Worm (Caenorhabditis elegans) whole organism, L4 larva: ENCODE data around the gene pgp-1.

Source experiments
- F10B5.3 ChIP-seq: sonication (generic microtip); optimal IDR thresholded peaks from 2 replicates; lab custom pipeline; 2016; ENCODE audit warnings: mild to moderate bottlenecking, missing genetic modification characterization, missing compliant biosample characterization
- F26F4.8 ChIP-seq: fragments of 200-800 bp; sonication (Bioruptor generic); conservative IDR thresholded peaks from 2 replicates; pipeline ENCODE4 v1.3.6; 2022; ENCODE audit warnings: missing genetic modification characterization, missing compliant biosample characterization
- F37D6.2 ChIP-seq: sonication (generic microtip); optimal IDR thresholded peaks from 2 replicates; lab custom pipeline; 2016; ENCODE audit warnings: mild to moderate bottlenecking, missing genetic modification characterization, missing compliant biosample characterization
- F44E2.7 ChIP-seq: fragments of 200-800 bp; sonication (Bioruptor generic); IDR thresholded peaks from 2 replicates; pipeline ENCODE4 v2.1.2; 2022; ENCODE audit warnings: missing genetic modification characterization, missing compliant biosample characterization
- F49E8.2 ChIP-seq: sonication (generic microtip); optimal IDR thresholded peaks from 2 replicates; lab custom pipeline; 2016; ENCODE audit warnings: missing compliant biosample characterization, mild to moderate bottlenecking, missing genetic modification characterization, borderline replicate concordance
- R02D3.7 ChIP-seq: fragments of 150-350 bp; sonication (generic microtip); optimal IDR thresholded peaks from 3 replicates; lab custom pipeline; 2014; ENCODE audit warnings: missing biosample characterization, missing genetic modification characterization
- T26A8.4 ChIP-seq: fragments of 200-800 bp; sonication (Bioruptor generic); IDR thresholded peaks from 2 replicates; pipeline ENCODE4 v1.3.6; 2022; ENCODE audit warnings: missing genetic modification characterization, missing compliant biosample characterization
- Y105C5A.15 ChIP-seq: fragments of 200-800 bp; sonication (Bioruptor generic); IDR thresholded peaks from 2 replicates; pipeline ENCODE4 v1.3.6; 2022; ENCODE audit warnings: missing genetic modification characterization, missing compliant biosample characterization
- Y5F2A.4 ChIP-seq: fragments of 200-800 bp; sonication (Bioruptor generic); optimal IDR thresholded peaks from 2 replicates; lab custom pipeline; 2018; ENCODE audit warnings: mild to moderate bottlenecking, missing genetic modification characterization, missing compliant biosample characterization
- Y75B8A.6 ChIP-seq: fragments of 200-800 bp; sonication (Bioruptor generic); IDR thresholded peaks from 2 replicates; pipeline ENCODE4 v1.3.6; 2022; ENCODE audit warnings: missing genetic modification reagents, missing genetic modification characterization, missing compliant biosample characterization
- aly-2 ChIP-seq: sonication (generic microtip); optimal IDR thresholded peaks from 2 replicates; lab custom pipeline; 2018; ENCODE audit warnings: missing biosample characterization, missing genetic modification characterization
- ama-1 ChIP-seq: fragments of 150-350 bp; optimal IDR thresholded peaks from 2 replicates; lab custom pipeline; 2014; ENCODE audit warnings: inconsistent platforms, mixed read lengths
- arid-1 ChIP-seq: fragments of 200-800 bp; sonication (Bioruptor generic); conservative IDR thresholded peaks from 2 replicates; pipeline ENCODE4 v1.3.6; 2022; ENCODE audit warnings: missing genetic modification reagents, missing genetic modification characterization, missing compliant biosample characterization
- ceh-28 ChIP-seq: fragments of 150-350 bp; optimal IDR thresholded peaks from 2 replicates; lab custom pipeline; 2014; ENCODE audit warnings: missing biosample characterization, missing genetic modification reagents, missing genetic modification characterization
- ceh-44 ChIP-seq: fragments of 200-800 bp; sonication (Bioruptor generic); IDR thresholded peaks from 2 replicates; pipeline ENCODE4 v1.3.6; 2022; ENCODE audit warnings: missing genetic modification reagents, missing genetic modification characterization, missing compliant biosample characterization
- ceh-62 ChIP-seq: sonication (generic microtip); optimal IDR thresholded peaks from 2 replicates; lab custom pipeline; 2017; ENCODE audit warnings: missing biosample characterization, missing genetic modification characterization
- ctbp-1 ChIP-seq: fragments of 200-800 bp; sonication (Bioruptor generic); IDR thresholded peaks from 2 replicates; pipeline ENCODE4 v1.3.6; 2022; ENCODE audit warnings: missing genetic modification reagents, missing genetic modification characterization, missing compliant biosample characterization
- daf-19 ChIP-seq: fragments of 200-800 bp; sonication (Bioruptor generic); conservative IDR thresholded peaks from 2 replicates; pipeline ENCODE4 v1.3.6; 2022; ENCODE audit warnings: missing genetic modification characterization, missing compliant biosample characterization
- dmd-6 ChIP-seq: fragments of 200-800 bp; sonication (Bioruptor generic); IDR thresholded peaks from 2 replicates; pipeline ENCODE4 v1.3.6; 2022; ENCODE audit warnings: missing genetic modification reagents, missing genetic modification characterization, missing compliant biosample characterization
- dmd-8 ChIP-seq: fragments of 200-800 bp; sonication (Bioruptor generic); IDR thresholded peaks from 2 replicates; pipeline ENCODE4 v1.3.6; 2022; ENCODE audit warnings: missing genetic modification characterization, missing compliant biosample characterization
- dmd-9 ChIP-seq: fragments of 200-800 bp; sonication (Bioruptor generic); IDR thresholded peaks from 2 replicates; pipeline ENCODE4 v1.3.6; 2022; ENCODE audit warnings: missing genetic modification reagents, missing genetic modification characterization, missing compliant biosample characterization
- duxl-1 ChIP-seq: sonication (generic microtip); optimal IDR thresholded peaks from 2 replicates; lab custom pipeline; 2016; ENCODE audit warnings: mild to moderate bottlenecking, missing genetic modification characterization, moderate library complexity, missing compliant biosample characterization; ENCODE audit not compliant: poor library complexity
- dve-1 ChIP-seq: sonication (generic microtip); optimal IDR thresholded peaks from 2 replicates; lab custom pipeline; 2017; ENCODE audit warnings: antibody characterized with exemption, mild to moderate bottlenecking, missing genetic modification characterization, missing compliant biosample characterization; ENCODE audit not compliant: insufficient read depth
- egl-27 ChIP-seq: sonication (generic microtip); optimal IDR thresholded peaks from 3 replicates; lab custom pipeline; 2017; ENCODE audit warnings: missing biosample characterization, missing genetic modification reagents, missing genetic modification characterization
- egl-43 ChIP-seq: fragments of 200-800 bp; sonication (Bioruptor generic); IDR thresholded peaks from 2 replicates; pipeline ENCODE4 v1.3.6; 2022; ENCODE audit warnings: missing genetic modification reagents, missing genetic modification characterization, missing compliant biosample characterization
- fkh-10 ChIP-seq: fragments of 150-350 bp; optimal IDR thresholded peaks from 2 replicates; lab custom pipeline; 2014; ENCODE audit warnings: missing biosample characterization, missing genetic modification reagents, missing genetic modification characterization
- fos-1 ChIP-seq: fragments of 150-350 bp; optimal IDR thresholded peaks from 2 replicates; lab custom pipeline; 2014; ENCODE audit warnings: missing biosample characterization, missing genetic modification characterization
- gei-8 ChIP-seq: fragments of 200-800 bp; sonication (Bioruptor generic); optimal IDR thresholded peaks from 2 replicates; lab custom pipeline; 2018; ENCODE audit warnings: mild to moderate bottlenecking, missing genetic modification characterization, missing compliant biosample characterization
- hif-1 ChIP-seq, 2 experiments: sonication (generic microtip); optimal IDR thresholded peaks; 2 replicates each; lab custom pipeline; 2016 to 2017; ENCODE audit warnings: missing compliant biosample characterization in 2 of 2, missing genetic modification characterization in 2 of 2, missing genetic modification reagents in 2 of 2, missing genotype in 2 of 2, mild to moderate bottlenecking in 1 of 2
- hlh-11 ChIP-seq: fragments of 200-800 bp; sonication (Bioruptor generic); optimal IDR thresholded peaks from 2 replicates; lab custom pipeline; 2018; ENCODE audit warnings: mild to moderate bottlenecking, missing genetic modification characterization, missing compliant biosample characterization
- hmg-1.1 ChIP-seq: fragments of 200-800 bp; sonication (Bioruptor generic); IDR thresholded peaks from 2 replicates; pipeline ENCODE4 v1.3.6; 2022; ENCODE audit warnings: missing genetic modification reagents, missing genetic modification characterization, missing compliant biosample characterization
- jun-1 ChIP-seq: fragments of 150-350 bp; optimal IDR thresholded peaks from 2 replicates; lab custom pipeline; 2014; ENCODE audit warnings: missing biosample characterization, missing genetic modification reagents, missing genetic modification characterization
- lim-7 ChIP-seq: fragments of 200-800 bp; sonication (Bioruptor generic); IDR thresholded peaks from 2 replicates; pipeline ENCODE4 v1.3.6; 2022; ENCODE audit warnings: missing genetic modification characterization, missing compliant biosample characterization
- lin-15B ChIP-seq: fragments of 150-350 bp; sonication (generic microtip); optimal IDR thresholded peaks from 3 replicates; lab custom pipeline; 2014; ENCODE audit warnings: missing biosample characterization, missing genetic modification characterization
- madf-5 ChIP-seq, 2 experiments: fragments of 200-800 bp; sonication (Bioruptor generic); IDR thresholded peaks; 2 replicates each; pipeline ENCODE4 v1.3.6; 2022; ENCODE audit warnings: missing compliant biosample characterization in 2 of 2, missing genetic modification characterization in 2 of 2
- mdl-1 ChIP-seq, 2 experiments: fragments of 150-350 bp in 1 of 2; sonication (generic microtip) in 1 of 2; optimal IDR thresholded peaks; 2 replicates each; lab custom pipeline; 2014 to 2017; ENCODE audit warnings: missing biosample characterization in 2 of 2, missing genetic modification characterization in 2 of 2
- mxl-2 ChIP-seq: fragments of 200-800 bp; sonication (Bioruptor generic); conservative IDR thresholded peaks from 2 replicates; pipeline ENCODE4 v1.3.6; 2022; ENCODE audit warnings: missing genetic modification reagents, missing genetic modification characterization, missing compliant biosample characterization
- nhr-102 ChIP-seq: sonication (generic microtip); optimal IDR thresholded peaks from 2 replicates; lab custom pipeline; 2016; ENCODE audit warnings: mild to moderate bottlenecking, missing genetic modification characterization, moderate library complexity, missing compliant biosample characterization
- nhr-11 ChIP-seq: fragments of 150-350 bp; optimal IDR thresholded peaks from 2 replicates; lab custom pipeline; 2014; ENCODE audit warnings: missing biosample characterization, missing genetic modification characterization
- nhr-41 ChIP-seq: fragments of 200-800 bp; sonication (Bioruptor generic); IDR thresholded peaks from 2 replicates; pipeline ENCODE4 v1.3.6; 2022; ENCODE audit warnings: missing genetic modification reagents, missing genetic modification characterization, missing compliant biosample characterization
- nhr-48 ChIP-seq: sonication (generic microtip); optimal IDR thresholded peaks from 2 replicates; lab custom pipeline; 2016; ENCODE audit warnings: mild to moderate bottlenecking, missing genetic modification characterization, missing compliant biosample characterization
- nhr-76 ChIP-seq: fragments of 150-350 bp; optimal IDR thresholded peaks from 2 replicates; lab custom pipeline; 2014; ENCODE audit warnings: missing biosample characterization, missing genetic modification characterization
- pqm-1 ChIP-seq: sonication (generic microtip); optimal IDR thresholded peaks from 2 replicates; lab custom pipeline; 2017; ENCODE audit warnings: missing biosample characterization, missing genetic modification characterization
- snpc-1.2 ChIP-seq: fragments of 200-800 bp; sonication (Bioruptor generic); IDR thresholded peaks from 2 replicates; pipeline ENCODE4 v1.3.6; 2022; ENCODE audit warnings: missing genetic modification reagents, missing genetic modification characterization, missing compliant biosample characterization
- snpc-4 ChIP-seq: fragments of 150-350 bp; optimal IDR thresholded peaks from 2 replicates; lab custom pipeline; 2014; ENCODE audit warnings: missing biosample characterization, missing genetic modification characterization
- spr-1 ChIP-seq: sonication (generic microtip); optimal IDR thresholded peaks from 2 replicates; lab custom pipeline; 2016; ENCODE audit warnings: mild to moderate bottlenecking, missing genetic modification characterization, missing compliant biosample characterization
- spr-3 ChIP-seq: fragments of 200-800 bp; sonication (Bioruptor generic); optimal IDR thresholded peaks from 2 replicates; lab custom pipeline; 2018; ENCODE audit warnings: mild to moderate bottlenecking, missing genetic modification characterization, missing compliant biosample characterization
- tag-97 ChIP-seq: fragments of 200-800 bp; sonication (Bioruptor generic); IDR thresholded peaks from 2 replicates; pipeline ENCODE4 v1.3.6; 2022; ENCODE audit warnings: missing genetic modification characterization, missing compliant biosample characterization
- tra-1 ChIP-seq: fragments of 200-800 bp; sonication (Bioruptor generic); IDR thresholded peaks from 2 replicates; pipeline ENCODE4 v1.3.6; 2022; ENCODE audit warnings: missing genetic modification reagents, missing genetic modification characterization, missing compliant biosample characterization
- unc-39 ChIP-seq: sonication (generic microtip); optimal IDR thresholded peaks from 2 replicates; lab custom pipeline; 2017; ENCODE audit warnings: missing biosample characterization, missing genetic modification characterization
- zag-1 ChIP-seq: fragments of 150-350 bp; optimal IDR thresholded peaks from 2 replicates; lab custom pipeline; 2014; ENCODE audit warnings: missing biosample characterization, missing genetic modification characterization
- zip-2 ChIP-seq: fragments of 150-350 bp; optimal IDR thresholded peaks from 2 replicates; lab custom pipeline; 2014; ENCODE audit warnings: missing biosample characterization, missing genetic modification characterization
- ztf-7 ChIP-seq: fragments of 150-350 bp; optimal IDR thresholded peaks from 2 replicates; lab custom pipeline; 2014; ENCODE audit warnings: missing biosample characterization, missing genetic modification characterization

pgp-1 gene

DNA sequence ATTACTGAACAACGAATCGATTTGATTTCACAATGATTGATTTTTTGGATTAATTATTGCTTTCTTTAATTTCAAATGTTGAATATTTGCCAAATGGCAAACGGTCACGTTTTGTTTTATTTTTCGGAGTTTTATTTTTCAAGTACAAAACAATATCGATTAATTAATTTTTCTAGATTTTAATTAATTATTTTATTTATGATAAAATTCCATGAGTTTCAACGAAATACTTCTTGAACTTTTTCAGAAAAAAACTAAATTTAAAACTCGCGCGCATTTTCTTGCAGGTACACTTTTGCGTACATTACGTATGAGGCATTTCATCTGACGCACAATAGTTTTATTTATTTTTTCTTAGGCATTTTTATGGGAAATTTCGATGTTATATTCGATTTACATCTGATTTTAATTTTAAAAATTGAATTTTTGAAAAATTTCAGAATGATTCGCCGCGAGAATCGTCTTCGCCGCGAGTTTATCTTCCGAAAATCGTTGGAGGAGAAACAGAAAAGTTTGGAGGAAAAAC is 40.0 kb downstream of the pgp-1 start, which contains the start of the genes ZK795.2 and ZK795.3 (continued):
- TF ChIP-seq F26F4.8, result no peak
- TF ChIP-seq tag-97, result no peak
- TF ChIP-seq lin-15B (tag; lab: Kevin White, UChicago), result no peak
- no peak for TF ChIP-seq Y105C5A.15 (GFP tag; lab: Robert Waterston, UW)
- TF ChIP-seq fkh-10 (GFP tag; lab: Kevin White, UChicago), result peak; percentile 47
- no peak for TF ChIP-seq spr-3 (GFP tag; lab: Kevin White, UChicago)
- TF ChIP-seq duxl-1 (tag; lab: Kevin White, UChicago), result no peak
- TF ChIP-seq gei-8 (GFP tag; lab: Kevin White, UChicago), result no peak
- TF ChIP-seq F49E8.2 (tag; lab: Kevin White, UChicago), result no peak
- no peak for TF ChIP-seq egl-43 (GFP tag; lab: Robert Waterston, UW)
- no peak for TF ChIP-seq ctbp-1 (GFP tag; lab: Robert Waterston, UW)
- peak; percentile 19 for TF ChIP-seq nhr-102 (tag; lab: Kevin White, UChicago)
- no peak for TF ChIP-seq dmd-6 (GFP tag; lab: Robert Waterston, UW)
- TF ChIP-seq ceh-28 (tag; lab: Kevin White, UChicago), result no peak
- TF ChIP-seq fos-1, result no peak
- no peak for TF ChIP-seq ceh-62 (tag; lab: Kevin White, UChicago)
- no peak for TF ChIP-seq spr-1 (tag; lab: Kevin White, UChicago)
- no peak for TF ChIP-seq lim-7
- TF ChIP-seq tra-1 (GFP tag; lab: Robert Waterston, UW), result no peak
- TF ChIP-seq nhr-76 (tag; lab: Kevin White, UChicago), result no peak
- peak; percentile 41 for TF ChIP-seq dve-1
- TF ChIP-seq dmd-8 (GFP tag; lab: Robert Waterston, UW), result no peak
- TF ChIP-seq zip-2 (tag; lab: Kevin White, UChicago), result no peak
- no peak for TF ChIP-seq hif-1 (tag; optimal IDR thresholded peaks at IDR 0.05; lab: Kevin White, UChicago)
- peak; percentile 29 for TF ChIP-seq ztf-7 (tag; lab: Kevin White, UChicago)
- TF ChIP-seq hlh-11 (tag; lab: Kevin White, UChicago), result no peak
- no peak for TF ChIP-seq Y5F2A.4 (GFP tag; lab: Kevin White, UChicago)
- no peak for TF ChIP-seq zag-1
- TF ChIP-seq egl-27 (tag; lab: Kevin White, UChicago), result no peak
- no peak for TF ChIP-seq F44E2.7 (GFP tag; lab: Robert Waterston, UW)
- 0 out of 2 replicates have a peak, but pooled peaks have one; percentile 17 for TF ChIP-seq hmg-1.1
- TF ChIP-seq dmd-9 (GFP tag; lab: Robert Waterston, UW), result no peak
- no peak for TF ChIP-seq ceh-44 (GFP tag; lab: Robert Waterston, UW)
- TF ChIP-seq F37D6.2 (tag; lab: Kevin White, UChicago), result no peak
- TF ChIP-seq nhr-11 (tag; lab: Kevin White, UChicago), result no peak
- no peak for TF ChIP-seq pqm-1
- TF ChIP-seq nhr-48, result no peak
- TF ChIP-seq nhr-41 (GFP tag; lab: Robert Waterston, UW), result no peak
- TF ChIP-seq arid-1 (GFP tag; lab: Robert Waterston, UW), result no peak
- TF ChIP-seq mxl-2 (GFP tag; lab: Robert Waterston, UW), result no peak
- TF ChIP-seq daf-19, result no peak
- no peak for TF ChIP-seq jun-1
- no peak for TF ChIP-seq R02D3.7
- TF ChIP-seq aly-2, result no peak
- TF ChIP-seq unc-39 (tag; lab: Kevin White, UChicago), result no peak
- TF ChIP-seq F10B5.3 (tag; lab: Kevin White, UChicago), result no peak
- TF ChIP-seq madf-5 (GFP tag; IDR thresholded peaks at IDR 0.05; lab: Robert Waterston, UW), result no peak
- TF ChIP-seq ama-1 (lab: Kevin White, UChicago), result no peak
- TF ChIP-seq snpc-4 (tag; lab: Kevin White, UChicago), result no peak
- TF ChIP-seq mdl-1 (tag; optimal IDR thresholded peaks at IDR 0.05; lab: Kevin White, UChicago), result no peak
- no peak for TF ChIP-seq Y75B8A.6
- TF ChIP-seq T26A8.4 (GFP tag; lab: Robert Waterston, UW), result no peak
- no peak for TF ChIP-seq snpc-1.2 (GFP tag; lab: Robert Waterston, UW)
